Fruit fly (Drosophila melanogaster) whole organism, wandering third instar larva: ENCODE measurements around the gene Mco4.

Source experiments
- Abd-B ChIP-seq: fragments of >200 bp; optimal IDR thresholded peaks from 2 replicates; lab custom pipeline; 2017; ENCODE audit warnings: missing biosample characterization, missing genetic modification characterization
- CG32264 ChIP-seq: fragments of 200-800 bp; sonication (Bioruptor generic); optimal IDR thresholded peaks from 2 replicates; lab custom pipeline; 2016; ENCODE audit warnings: missing biosample characterization, missing genetic modification characterization
- CG9705 ChIP-seq: fragments of 200-800 bp; sonication (Bioruptor generic); optimal IDR thresholded peaks from 2 replicates; lab custom pipeline; 2018; ENCODE audit warnings: missing biosample characterization, mild to moderate bottlenecking, missing genetic modification characterization
- CrebA ChIP-seq: fragments of 200-800 bp; sonication (Bioruptor generic); optimal IDR thresholded peaks from 2 replicates; lab custom pipeline; 2016; ENCODE audit warnings: missing biosample characterization, mild to moderate bottlenecking, missing genetic modification characterization, borderline replicate concordance
- Dfd ChIP-seq: fragments of >200 bp; optimal IDR thresholded peaks from 2 replicates; lab custom pipeline; 2017; ENCODE audit warnings: missing biosample characterization, missing genetic modification characterization
- Dif ChIP-seq: fragments of 200-275, 200-300 bp; sonication (Bioruptor generic); optimal IDR thresholded peaks from 2 replicates; lab custom pipeline; 2018; ENCODE audit warnings: missing biosample characterization, missing genetic modification characterization; ENCODE audit not compliant: partially characterized antibody
- HLH106 ChIP-seq: fragments of 200-800 bp; optimal IDR thresholded peaks from 3 replicates; lab custom pipeline; 2019; ENCODE audit warnings: missing biosample characterization, mild to moderate bottlenecking, missing genetic modification characterization, moderate library complexity
- Hnf4 ChIP-seq: fragments of 200-800 bp; sonication (Bioruptor generic); optimal IDR thresholded peaks from 2 replicates; lab custom pipeline; 2016; ENCODE audit warnings: missing biosample characterization, mild to moderate bottlenecking, missing genetic modification characterization
- Hr78 ChIP-seq: fragments of >200 bp; optimal IDR thresholded peaks from 2 replicates; lab custom pipeline; 2017; ENCODE audit warnings: missing biosample characterization, missing genetic modification characterization
- Jra ChIP-seq: sonication (Bioruptor generic); optimal IDR thresholded peaks from 2 replicates; lab custom pipeline; 2016; ENCODE audit warnings: missing biosample characterization, missing genetic modification characterization
- Mio ChIP-seq: sonication (Bioruptor generic); optimal IDR thresholded peaks from 2 replicates; lab custom pipeline; 2016; ENCODE audit warnings: missing biosample characterization, missing genetic modification characterization
- Myc ChIP-seq: fragments of >200 bp; optimal IDR thresholded peaks from 2 replicates; lab custom pipeline; 2017
- N ChIP-seq: fragments of >200 bp; optimal IDR thresholded peaks from 2 replicates; lab custom pipeline; 2018; ENCODE audit warnings: missing biosample characterization, missing external identifiers, missing genetic modification characterization
- OdsH ChIP-seq: fragments of 200-800 bp; sonication (Bioruptor generic); optimal IDR thresholded peaks from 2 replicates; lab custom pipeline; 2016; ENCODE audit warnings: missing biosample characterization, mild to moderate bottlenecking, missing genetic modification characterization
- Rel ChIP-seq, 2 experiments: fragments of 200-800 bp; sonication (Bioruptor generic) in 1 of 2; optimal IDR thresholded peaks; 2 replicates in 1 of 2; 3 replicates in 1 of 2; lab custom pipeline; 2016 to 2019; ENCODE audit warnings: mild to moderate bottlenecking in 2 of 2, missing biosample characterization in 2 of 2, missing genetic modification characterization in 2 of 2, moderate library complexity in 1 of 2
- Sp1 ChIP-seq: fragments of 200-800 bp; sonication (Bioruptor generic); optimal IDR thresholded peaks from 3 replicates; lab custom pipeline; 2019; ENCODE audit warnings: missing biosample characterization, mild to moderate bottlenecking, missing genetic modification characterization, moderate library complexity
- Vsx2 ChIP-seq: fragments of 200-300, 225-300 bp; sonication (Bioruptor generic); optimal IDR thresholded peaks from 2 replicates; lab custom pipeline; 2018; ENCODE audit warnings: missing biosample characterization, missing genetic modification characterization; ENCODE audit not compliant: partially characterized antibody
- br ChIP-seq: fragments of 200-800 bp; sonication (Bioruptor generic); optimal IDR thresholded peaks from 2 replicates; lab custom pipeline; 2016; ENCODE audit warnings: missing biosample characterization, missing genetic modification characterization
- brk ChIP-seq: fragments of 200-800 bp; sonication (Bioruptor generic); optimal IDR thresholded peaks from 2 replicates; lab custom pipeline; 2016; ENCODE audit warnings: missing biosample characterization, mild to moderate bottlenecking, missing genetic modification characterization
- dl ChIP-seq, 2 experiments: fragments of 175-275, 200-275 bp in 1 of 2; fragments of 200-275 bp in 1 of 2; sonication (Bioruptor generic); optimal IDR thresholded peaks; lab custom pipeline; 2018; ENCODE audit warnings: mild to moderate bottlenecking in 2 of 2, missing biosample characterization in 2 of 2, missing genetic modification characterization in 2 of 2, moderate library complexity in 2 of 2; ENCODE audit not compliant: partially characterized antibody in 2 of 2, insufficient read depth in 1 of 2
- dsf ChIP-seq: sonication (Bioruptor generic); optimal IDR thresholded peaks from 2 replicates; lab custom pipeline; 2016; ENCODE audit warnings: missing biosample characterization, missing genetic modification characterization, borderline replicate concordance
- ey ChIP-seq: fragments of 200-800 bp; sonication (Bioruptor generic); optimal IDR thresholded peaks from 2 replicates; lab custom pipeline; 2016; ENCODE audit warnings: missing biosample characterization, missing genetic modification characterization
- foxo ChIP-seq, 2 experiments: fragments of 200-800 bp; sonication (Bioruptor generic); optimal IDR thresholded peaks; 2 replicates in 1 of 2; 3 replicates in 1 of 2; lab custom pipeline; 2016 to 2017; ENCODE audit warnings: missing biosample characterization in 2 of 2, missing genetic modification characterization in 2 of 2
- fru ChIP-seq: fragments of 200-800 bp; sonication (Bioruptor generic); optimal IDR thresholded peaks from 3 replicates; lab custom pipeline; 2016; ENCODE audit warnings: missing biosample characterization, mild to moderate bottlenecking, missing genetic modification characterization
- h ChIP-seq: fragments of 200-800 bp; sonication (Bioruptor generic); optimal IDR thresholded peaks from 3 replicates; lab custom pipeline; 2016; ENCODE audit warnings: missing biosample characterization, mild to moderate bottlenecking, missing genetic modification characterization
- jim ChIP-seq: fragments of 175-275, 200-325 bp; sonication (Bioruptor generic); optimal IDR thresholded peaks from 2 replicates; lab custom pipeline; 2016; ENCODE audit warnings: missing biosample characterization, mild to moderate bottlenecking, missing genetic modification characterization
- lola ChIP-seq: fragments of >200 bp; optimal IDR thresholded peaks from 2 replicates; lab custom pipeline; 2017; ENCODE audit warnings: missing biosample characterization, missing genetic modification characterization
- pan ChIP-seq: fragments of >200 bp; optimal IDR thresholded peaks from 2 replicates; lab custom pipeline; 2017
- psq ChIP-seq: fragments of 200-800 bp; sonication (Bioruptor generic); optimal IDR thresholded peaks from 3 replicates; lab custom pipeline; 2017; ENCODE audit warnings: missing biosample characterization, mild to moderate bottlenecking, missing genetic modification characterization, moderate library complexity
- rgr ChIP-seq: fragments of 200-800 bp; sonication (Bioruptor generic); optimal IDR thresholded peaks from 3 replicates; lab custom pipeline; 2016; ENCODE audit warnings: missing biosample characterization, mild to moderate bottlenecking, missing genetic modification characterization
- sv ChIP-seq: fragments of 200-800 bp; sonication (Bioruptor generic); optimal IDR thresholded peaks from 3 replicates; lab custom pipeline; 2016; ENCODE audit warnings: missing biosample characterization, missing genetic modification characterization
- tai ChIP-seq: sonication (Bioruptor generic); optimal IDR thresholded peaks from 2 replicates; lab custom pipeline; 2016; ENCODE audit warnings: missing biosample characterization, missing genetic modification characterization
- usp ChIP-seq: fragments of >200 bp; optimal IDR thresholded peaks from 2 replicates; lab custom pipeline; 2017; ENCODE audit warnings: missing biosample characterization, missing genetic modification characterization

The Mco4 gene

DNA sequence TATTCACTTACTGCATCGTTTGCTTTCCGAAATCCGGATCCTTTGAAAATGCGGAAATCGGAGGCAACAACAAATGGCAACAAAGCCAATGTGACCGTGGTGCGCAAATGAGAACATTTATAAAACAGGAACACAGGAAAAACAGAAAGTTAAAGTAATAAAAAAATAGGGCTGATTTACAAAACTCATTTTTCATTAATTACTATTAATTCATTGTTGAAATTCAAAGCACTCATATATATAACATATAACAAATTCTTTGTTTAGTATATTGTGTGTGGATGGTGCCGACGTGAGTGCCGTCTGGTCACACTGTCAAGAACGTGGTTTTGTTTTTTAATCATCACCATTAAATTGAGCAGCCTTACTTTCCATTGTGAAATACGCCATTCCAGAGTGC lies 4.8 kb upstream of the Mco4 start, which contains the start of the genes Arp8 and CG6769 (continued):
- TF ChIP-seq ey (GFP tag; lab: Kevin White, UChicago) (peak; percentile 27), psq (GFP tag; lab: Kevin White, UChicago) (no peak), HLH106 (peak; percentile 48), Myc (lab: Kevin White, UChicago) (peak; percentile 0)

DNA sequence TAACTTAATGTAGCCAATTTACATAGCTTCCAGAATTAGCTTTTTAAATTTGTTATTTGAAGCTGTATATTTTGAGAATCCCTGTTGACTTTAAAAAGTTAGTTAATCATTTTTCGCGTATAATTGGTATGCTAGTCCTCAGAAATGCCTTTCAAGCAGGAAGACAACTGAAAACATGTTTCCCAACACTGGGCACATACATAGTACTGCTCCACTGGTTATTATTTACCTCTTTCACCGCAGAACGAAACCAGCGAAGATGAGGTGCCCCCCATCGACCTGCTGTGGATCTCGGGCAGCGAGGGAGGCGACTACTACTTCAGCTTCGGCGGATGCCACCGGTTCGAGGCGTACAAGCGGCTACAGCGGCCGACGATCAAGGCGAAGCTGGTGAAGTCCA lies 1.9 kb upstream of the Mco4 start:
- TF ChIP-seq pan (lab: Kevin White, UChicago) = no peak
- TF ChIP-seq Myc (lab: Kevin White, UChicago) = no peak
- TF ChIP-seq foxo (GFP tag; optimal IDR thresholded peaks at IDR 0.05; lab: Kevin White, UChicago) = no peak
- TF ChIP-seq lola (GFP tag; lab: Kevin White, UChicago) = no peak
- TF ChIP-seq rgr (GFP tag; lab: Kevin White, UChicago) = no peak
- no peak for TF ChIP-seq brk (GFP tag; lab: Kevin White, UChicago)
- TF ChIP-seq Abd-B = no peak
- TF ChIP-seq Hr78 = no peak
- no peak for TF ChIP-seq dl (GFP tag; optimal IDR thresholded peaks at IDR 0.05; lab: Kevin White, UChicago; ENCODE audit: insufficient read depth in 1 of 2, partially characterized antibody in 2 of 2)
- no peak for TF ChIP-seq Dfd
- no peak for TF ChIP-seq Jra (GFP tag; lab: Kevin White, UChicago)
- no peak for TF ChIP-seq Rel (GFP tag; optimal IDR thresholded peaks at IDR 0.05; lab: Kevin White, UChicago)
- no peak for TF ChIP-seq Rel (tag; optimal IDR thresholded peaks at IDR 0.05; lab: Kevin White, UChicago)
- TF ChIP-seq br = no peak
- no peak for TF ChIP-seq tai (GFP tag; lab: Kevin White, UChicago)
- no peak for TF ChIP-seq N (GFP tag; lab: Kevin White, UChicago)
- TF ChIP-seq h = no peak
- TF ChIP-seq, all 38 proteins: peak for 0

DNA sequence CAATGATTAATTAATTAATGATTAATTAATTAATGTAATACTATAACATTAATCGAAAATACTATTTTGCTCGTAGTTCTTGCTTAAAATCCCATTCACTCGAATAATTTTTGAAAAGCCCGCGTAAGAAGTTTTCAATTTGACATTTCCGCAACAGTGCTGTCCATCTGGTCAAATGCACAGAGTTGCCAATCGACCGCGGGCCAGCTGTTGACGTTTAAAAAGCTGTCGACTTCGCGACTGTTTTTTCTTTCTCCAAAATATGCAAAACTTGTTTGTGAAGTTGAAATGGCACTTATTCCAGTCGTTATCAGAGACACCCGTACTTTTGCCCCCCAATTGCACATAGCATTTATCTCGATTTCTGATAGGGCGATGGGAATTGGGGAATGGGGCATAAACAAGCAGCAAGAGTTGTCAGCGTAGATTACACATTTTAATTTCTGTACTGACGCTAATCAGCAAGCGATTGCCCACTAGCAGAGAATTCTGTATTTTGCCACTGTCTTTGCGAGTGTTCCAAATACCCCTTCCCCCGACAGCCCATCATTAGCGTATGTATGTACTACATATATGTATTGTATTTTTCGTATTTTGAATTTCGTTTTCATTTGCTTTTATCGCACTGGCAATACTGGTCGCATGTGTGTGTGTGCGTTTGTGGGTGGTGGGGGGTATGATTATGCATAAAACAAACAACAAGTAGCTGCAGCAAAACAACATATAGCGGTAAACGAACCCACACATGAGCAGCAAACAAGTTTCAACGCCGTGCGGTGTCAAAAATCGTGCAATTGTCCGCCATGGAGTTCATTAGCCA lies 739 bp upstream of the Mco4 start, which contains the start of gene Srx:
Gene Srx (plus strand): TSS at position 517 of the 820 bp plus-strand sequence.
- TF ChIP-seq CG32264 (GFP tag; lab: Kevin White, UChicago) (no peak), Jra (GFP tag; lab: Kevin White, UChicago) (peak; percentile 60), psq (GFP tag; lab: Kevin White, UChicago) (peak; percentile 43), fru (peak; percentile 33), jim (GFP tag; lab: Kevin White, UChicago) (peak; percentile 90), Dfd (no peak), Dif (GFP tag; lab: Kevin White, UChicago) (no peak), HLH106 (peak; percentile 59), h (peak; percentile 59), br (peak; percentile 59), foxo (GFP tag; optimal IDR thresholded peaks at IDR 0.05; lab: Kevin White, UChicago) (peak in 1 of 2 experiments; percentile 47), CG9705 (peak; percentile 18), dsf (GFP tag; lab: Kevin White, UChicago) (no peak), CrebA (GFP tag; lab: Kevin White, UChicago) (no peak), N (GFP tag; lab: Kevin White, UChicago) (no peak), Rel (GFP tag; optimal IDR thresholded peaks at IDR 0.05; lab: Kevin White, UChicago) (no peak), Rel (tag; optimal IDR thresholded peaks at IDR 0.05; lab: Kevin White, UChicago) (peak; percentile 59), OdsH (GFP tag; lab: Kevin White, UChicago) (peak; percentile 39), usp (GFP tag; lab: Kevin White, UChicago) (no peak), rgr (GFP tag; lab: Kevin White, UChicago) (peak; percentile 26), Vsx2 (no peak), Mio (GFP tag; lab: Kevin White, UChicago) (no peak), sv (GFP tag; lab: Kevin White, UChicago) (no peak), lola (GFP tag; lab: Kevin White, UChicago) (no peak), Hnf4 (GFP tag; lab: Kevin White, UChicago) (peak; percentile 66), ey (GFP tag; lab: Kevin White, UChicago) (peak; percentile 35), Sp1 (GFP tag; lab: Kevin White, UChicago) (peak; percentile 62)
